Fruit fly (Drosophila melanogaster): ENCODE measurements around the gene CG2614.

CG2614 gene

dm6 chr2L:20639821-20640220 is 16.4 kb upstream of the CG2614 start, which contains the start of gene CG31680:
Gene CG31680 (plus strand): TSS chr2L:20640121.
- TF ChIP-seq tai (GFP tag; optimal IDR thresholded peaks at IDR 0.05) = no peak

dm6 chr2L:20640617-20641016 is 15.6 kb upstream of the CG2614 start, which contains the start of gene Sfp38D:
Gene Sfp38D (plus strand): TSS chr2L:20640917.
- no peak for TF ChIP-seq Vsx2 (GFP tag; optimal IDR thresholded peaks at IDR 0.05; ENCODE audit: partially characterized antibody)
- no peak for TF ChIP-seq pan (optimal IDR thresholded peaks at IDR 0.05)
- no peak for TF ChIP-seq lola (GFP tag; optimal IDR thresholded peaks at IDR 0.05)
- no peak for TF ChIP-seq Myc (optimal IDR thresholded peaks at IDR 0.05)
- TF ChIP-seq GATAd (GFP tag; optimal IDR thresholded peaks at IDR 0.05) = no peak
- TF ChIP-seq sv (GFP tag; optimal IDR thresholded peaks at IDR 0.05) = no peak
- TF ChIP-seq Mio (GFP tag; optimal IDR thresholded peaks at IDR 0.05) = no peak
- no peak for TF ChIP-seq CG32264 (GFP tag; optimal IDR thresholded peaks at IDR 0.05)
- no peak for TF ChIP-seq Hr83 (GFP tag; optimal IDR thresholded peaks at IDR 0.05; ENCODE audit: poor library complexity, severe bottlenecking)
- no peak for TF ChIP-seq psq (GFP tag; optimal IDR thresholded peaks at IDR 0.05)
- no peak for TF ChIP-seq fru (GFP tag; optimal IDR thresholded peaks at IDR 0.05)
- TF ChIP-seq Rel (GFP tag; optimal IDR thresholded peaks at IDR 0.05) = no peak
- no peak for TF ChIP-seq Rel (tag; optimal IDR thresholded peaks at IDR 0.05)
- TF ChIP-seq HLH106 (tag; optimal IDR thresholded peaks at IDR 0.05) = no peak
- TF ChIP-seq br (GFP tag; optimal IDR thresholded peaks at IDR 0.05) = no peak
- no peak for TF ChIP-seq rgr (GFP tag; optimal IDR thresholded peaks at IDR 0.05)
- no peak for TF ChIP-seq Hnf4 (GFP tag; optimal IDR thresholded peaks at IDR 0.05)
- TF ChIP-seq woc (GFP tag; optimal IDR thresholded peaks at IDR 0.05) = no peak
- TF ChIP-seq foxo (GFP tag; optimal IDR thresholded peaks at IDR 0.05) = no peak
- no peak for TF ChIP-seq Abd-B (GFP tag; optimal IDR thresholded peaks at IDR 0.05)

- TF ChIP-seq fru (GFP tag; optimal IDR thresholded peaks at IDR 0.05) = no peak
- TF ChIP-seq psq (GFP tag; optimal IDR thresholded peaks at IDR 0.05) = no peak
- no peak for TF ChIP-seq usp (GFP tag; optimal IDR thresholded peaks at IDR 0.05)
Observed at dm6 chr2L:20643144-20643543, 13.1 kb upstream of the CG2614 start, which contains the start of gene CG17470. Gene CG17470 (minus strand): TSS chr2L:20643244.

- TF ChIP-seq HLH106 (tag; optimal IDR thresholded peaks at IDR 0.05) (peak; percentile 95), dmrt93B (GFP tag; optimal IDR thresholded peaks at IDR 0.05) (no peak), Myc (optimal IDR thresholded peaks at IDR 0.05) (peak; percentile 15), fru (GFP tag; optimal IDR thresholded peaks at IDR 0.05) (peak; percentile 91), CG32264 (GFP tag; optimal IDR thresholded peaks at IDR 0.05) (peak; percentile 58), CrebA (GFP tag; optimal IDR thresholded peaks at IDR 0.05; ENCODE audit: borderline replicate concordance) (no peak), usp (GFP tag; optimal IDR thresholded peaks at IDR 0.05) (no peak), Sp1 (GFP tag; optimal IDR thresholded peaks at IDR 0.05) (peak; percentile 94), foxo (GFP tag; optimal IDR thresholded peaks at IDR 0.05) (peak in 1 of 2 experiments; percentile 95), Vsx2 (GFP tag; optimal IDR thresholded peaks at IDR 0.05; ENCODE audit: partially characterized antibody) (no peak), br (GFP tag; optimal IDR thresholded peaks at IDR 0.05) (peak; percentile 87), brk (GFP tag; optimal IDR thresholded peaks at IDR 0.05) (peak; percentile 92), Abd-B (GFP tag; optimal IDR thresholded peaks at IDR 0.05) (no peak), psq (GFP tag; optimal IDR thresholded peaks at IDR 0.05) (peak; percentile 85), dsf (GFP tag; optimal IDR thresholded peaks at IDR 0.05; ENCODE audit: borderline replicate concordance) (peak; percentile 60), h (GFP tag; optimal IDR thresholded peaks at IDR 0.05) (peak; percentile 91), rgr (GFP tag; optimal IDR thresholded peaks at IDR 0.05) (peak; percentile 93), lola (GFP tag; optimal IDR thresholded peaks at IDR 0.05) (no peak), OdsH (GFP tag; optimal IDR thresholded peaks at IDR 0.05) (peak; percentile 91), CG9705 (GFP tag; optimal IDR thresholded peaks at IDR 0.05) (peak; percentile 87), Hr83 (GFP tag; optimal IDR thresholded peaks at IDR 0.05; ENCODE audit: poor library complexity, severe bottlenecking) (peak; percentile 56), Rel (GFP tag; optimal IDR thresholded peaks at IDR 0.05) (no peak), Rel (tag; optimal IDR thresholded peaks at IDR 0.05) (peak; percentile 68), pan (optimal IDR thresholded peaks at IDR 0.05) (no peak), Jra (GFP tag; optimal IDR thresholded peaks at IDR 0.05) (peak; percentile 80), Dif (GFP tag; optimal IDR thresholded peaks at IDR 0.05; ENCODE audit: partially characterized antibody) (no peak), Hr78 (GFP tag; optimal IDR thresholded peaks at IDR 0.05) (no peak), woc (GFP tag; optimal IDR thresholded peaks at IDR 0.05) (peak; percentile 80), Mio (GFP tag; optimal IDR thresholded peaks at IDR 0.05) (peak; percentile 59), GATAd (GFP tag; optimal IDR thresholded peaks at IDR 0.05) (peak; percentile 53), ey (GFP tag; optimal IDR thresholded peaks at IDR 0.05) (peak; percentile 88), jim (GFP tag; optimal IDR thresholded peaks at IDR 0.05) (no peak), sv (GFP tag; optimal IDR thresholded peaks at IDR 0.05) (peak; percentile 84), sage (GFP tag; optimal IDR thresholded peaks at IDR 0.05) (no peak), tai (GFP tag; optimal IDR thresholded peaks at IDR 0.05) (no peak), N (GFP tag; optimal IDR thresholded peaks at IDR 0.05) (no peak), Hnf4 (GFP tag; optimal IDR thresholded peaks at IDR 0.05) (peak; percentile 82)
Observed at dm6 chr2L:20645394-20645869, 10.8 kb upstream of the CG2614 start, which contains the start of the genes phr6-4 and CG2608. Gene phr6-4 (minus strand): TSS chr2L:20645791. Gene CG2608 (plus strand): TSS chr2L:20645822.

All from whole organism, wandering third instar larva.